Worm (Caenorhabditis elegans): ENCODE data around the gene mrpl-39.

ce11 chrV:1781922-1782321, 39.5 kb upstream of the mrpl-39 start, which contains the start of gene F36H9.5:
- TF ChIP-seq syd-9 (tag; optimal IDR thresholded peaks at IDR 0.05), result no peak
- no peak for TF ChIP-seq gmeb-2 (tag; optimal IDR thresholded peaks at IDR 0.05)
- no peak for TF ChIP-seq hlh-8 (tag; optimal IDR thresholded peaks at IDR 0.05)
- TF ChIP-seq elt-4 (tag; optimal IDR thresholded peaks at IDR 0.05), result no peak
- TF ChIP-seq dve-1 (tag; optimal IDR thresholded peaks at IDR 0.05), result no peak
